Worm (Caenorhabditis elegans) whole organism, L1 larva: ENCODE measurements around the gene K08C7.7.

ENCODE experiments used
- aly-2 ChIP-seq: fragments of 150-350 bp; optimal IDR thresholded peaks from 2 replicates; lab custom pipeline; 2014; ENCODE audit warnings: missing biosample characterization, missing genetic modification characterization
- ama-1 ChIP-seq: fragments of 150-350 bp; optimal IDR thresholded peaks from 2 replicates; lab custom pipeline; 2014
- fkh-10 ChIP-seq: sonication (generic microtip); optimal IDR thresholded peaks from 2 replicates; lab custom pipeline; 2017; ENCODE audit warnings: missing biosample characterization, missing genetic modification reagents, missing genetic modification characterization
- fos-1 ChIP-seq: fragments of 150-350 bp; optimal IDR thresholded peaks from 2 replicates; lab custom pipeline; 2014; ENCODE audit warnings: missing biosample characterization, missing genetic modification characterization
- lsy-2 ChIP-seq, 2 experiments: fragments of 150-350 bp; optimal IDR thresholded peaks; 2 replicates each; lab custom pipeline; 2014; ENCODE audit warnings: missing biosample characterization in 2 of 2, missing genetic modification characterization in 2 of 2
- nhr-237 ChIP-seq: fragments of 150-350 bp; optimal IDR thresholded peaks from 2 replicates; lab custom pipeline; 2014; ENCODE audit warnings: missing biosample characterization, missing genetic modification characterization
- nhr-76 ChIP-seq: sonication (generic microtip); optimal IDR thresholded peaks from 2 replicates; lab custom pipeline; 2017; ENCODE audit warnings: missing biosample characterization, missing genetic modification characterization
- nhr-77 ChIP-seq: fragments of 150-350 bp; optimal IDR thresholded peaks from 2 replicates; lab custom pipeline; 2014; ENCODE audit warnings: missing biosample characterization, missing genetic modification characterization
- skn-1 ChIP-seq: fragments of 150-350 bp; optimal IDR thresholded peaks from 2 replicates; lab custom pipeline; 2014; ENCODE audit warnings: missing biosample characterization, missing genetic modification characterization
- tbx-2 ChIP-seq: sonication (generic microtip); optimal IDR thresholded peaks from 2 replicates; lab custom pipeline; 2016; ENCODE audit warnings: missing genetic modification characterization, missing compliant biosample characterization
- tlp-1 ChIP-seq: fragments of 150-350 bp; optimal IDR thresholded peaks from 2 replicates; lab custom pipeline; 2014; ENCODE audit warnings: missing biosample characterization, missing genetic modification characterization
- unc-130 ChIP-seq: fragments of 150-350 bp; optimal IDR thresholded peaks from 2 replicates; lab custom pipeline; 2017; ENCODE audit warnings: missing biosample characterization, missing genetic modification characterization, inconsistent platforms
- xbp-1 ChIP-seq: sonication (generic microtip); optimal IDR thresholded peaks from 2 replicates; lab custom pipeline; 2016; ENCODE audit warnings: missing genetic modification characterization, missing compliant biosample characterization
- ztf-11 ChIP-seq, 2 experiments: sonication (generic microtip); optimal IDR thresholded peaks; 2 replicates each; lab custom pipeline; 2016 to 2017; ENCODE audit warnings: missing genetic modification characterization in 2 of 2, missing biosample characterization in 1 of 2, missing compliant biosample characterization in 1 of 2

- no peak for TF ChIP-seq fkh-10 (GFP tag; lab: Kevin White, UChicago)
- no peak for TF ChIP-seq aly-2 (tag; lab: Kevin White, UChicago)
- no peak for TF ChIP-seq fos-1 (tag; lab: Kevin White, UChicago)
- TF ChIP-seq xbp-1, result no peak
- no peak for TF ChIP-seq lsy-2 (tag; optimal IDR thresholded peaks at IDR 0.05; lab: Kevin White, UChicago)
- TF ChIP-seq skn-1 (tag; lab: Kevin White, UChicago), result no peak
- no peak for TF ChIP-seq nhr-237 (tag; lab: Kevin White, UChicago)
- no peak for TF ChIP-seq ztf-11 (tag; optimal IDR thresholded peaks at IDR 0.05; lab: Kevin White, UChicago)
- TF ChIP-seq tlp-1 (tag; lab: Kevin White, UChicago), result no peak
- TF ChIP-seq tbx-2 (tag; lab: Kevin White, UChicago), result no peak
- TF ChIP-seq nhr-77 (tag; lab: Kevin White, UChicago), result no peak
- TF ChIP-seq ama-1 (lab: Kevin White, UChicago), result no peak
- TF ChIP-seq nhr-76, result no peak
- no peak for TF ChIP-seq unc-130 (tag; lab: Kevin White, UChicago)
These were observed 47.5 kb downstream of the K08C7.7 start, which contains the start of gene glb-21 for ce11 chrIV:10711729-10712128.
